Fruit fly (Drosophila melanogaster): Measurements from ENCODE around the gene crm.

DNA sequence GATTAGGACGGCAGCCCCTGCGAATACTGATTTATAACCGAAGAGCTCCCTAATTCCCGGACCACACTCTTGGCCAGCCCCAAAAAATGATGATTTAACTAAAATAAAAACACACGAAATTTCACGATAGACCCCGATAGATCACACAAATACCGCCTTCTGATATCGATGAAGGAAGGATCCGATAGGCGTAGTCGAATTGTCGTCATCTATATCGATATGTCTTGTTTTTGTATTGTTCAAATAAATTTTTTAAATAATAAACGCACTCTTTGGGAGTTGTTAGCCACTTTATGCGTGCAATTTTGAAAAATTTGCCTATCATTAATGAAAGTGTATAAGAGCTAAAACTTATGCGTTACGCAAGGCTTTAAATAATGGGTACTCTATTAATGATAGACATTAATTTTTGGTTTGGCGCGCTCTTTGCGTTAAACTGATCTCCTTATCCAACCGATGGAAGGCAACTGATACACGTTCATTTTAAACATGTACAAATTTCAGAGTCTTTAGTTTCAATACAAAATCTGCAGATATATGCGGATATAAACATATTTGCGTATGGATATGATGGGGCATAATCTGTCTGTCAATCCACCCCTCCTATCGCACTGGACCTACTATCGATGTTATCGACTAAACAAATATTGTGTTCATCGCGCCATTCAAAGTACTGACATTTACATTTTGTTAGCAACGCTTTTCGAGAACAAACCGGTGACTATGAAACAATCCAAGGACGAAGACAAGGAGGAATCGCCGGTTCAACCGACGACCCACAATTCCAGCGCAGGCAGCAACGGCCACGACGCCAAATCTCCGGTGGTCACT lies 40.3 kb downstream of the crm start, which contains the start of the genes Spg7 and Lint-O:
- TF ChIP-seq CG8478 (optimal IDR thresholded peaks at IDR 0.05): no peak
- no peak for TF ChIP-seq CTCF (optimal IDR thresholded peaks at IDR 0.05)
